Fruit fly (Drosophila melanogaster) whole organism, embryonic: ENCODE data around the gene CG5265.

ENCODE experiments used
- Asciz ChIP-seq: fragments of 200-800 bp; sonication (Bioruptor generic); optimal IDR thresholded peaks from 2 replicates; lab custom pipeline; 2017; ENCODE audit warnings: missing biosample characterization, mild to moderate bottlenecking, missing genetic modification characterization, missing genetic modification reagents
- Atf-2 ChIP-seq: fragments of 200-800 bp; sonication (Bioruptor generic); optimal IDR thresholded peaks from 2 replicates; lab custom pipeline; 2016; ENCODE audit warnings: missing biosample characterization, missing genetic modification characterization
- Bdp1 ChIP-seq: fragments of 200-800 bp; sonication (Bioruptor generic); optimal IDR thresholded peaks from 3 replicates; lab custom pipeline; 2016; ENCODE audit warnings: missing biosample characterization, missing genetic modification characterization
- CG10366 ChIP-seq: fragments of 200-800 bp; sonication (Bioruptor generic); IDR thresholded peaks from 2 replicates; pipeline ENCODE4 v1.3.6; 2022; ENCODE audit warnings: missing biosample characterization, missing genetic modification characterization
- CG10543 ChIP-seq: fragments of 200-800 bp; sonication (Bioruptor generic); optimal IDR thresholded peaks from 3 replicates; lab custom pipeline; 2017; ENCODE audit warnings: missing biosample characterization, mild to moderate bottlenecking, missing genetic modification characterization, moderate library complexity
- CG10979 ChIP-seq: fragments of 200-800 bp; sonication (Bioruptor generic); optimal IDR thresholded peaks from 2 replicates; lab custom pipeline; 2018; ENCODE audit warnings: missing biosample characterization, mild to moderate bottlenecking, missing genetic modification characterization, moderate library complexity
- CG12299 ChIP-seq: fragments of 200-800 bp; sonication (Bioruptor generic); optimal IDR thresholded peaks from 2 replicates; lab custom pipeline; 2018; ENCODE audit warnings: missing biosample characterization, mild to moderate bottlenecking, missing genetic modification characterization
- CG1233 ChIP-seq: fragments of 200-800 bp; sonication (Bioruptor generic); optimal IDR thresholded peaks from 4 replicates; lab custom pipeline; 2018; ENCODE audit warnings: missing biosample characterization, mild to moderate bottlenecking, missing genetic modification characterization
- CG13624 ChIP-seq: fragments of 200-800 bp; sonication (Bioruptor generic); optimal IDR thresholded peaks from 2 replicates; lab custom pipeline; 2016; ENCODE audit warnings: missing biosample characterization, missing genetic modification characterization
- CG14965 ChIP-seq: fragments of 200-800 bp; sonication (Bioruptor generic); optimal IDR thresholded peaks from 2 replicates; lab custom pipeline; 2016; ENCODE audit warnings: missing biosample characterization, missing genetic modification characterization, borderline replicate concordance
- CG1603 ChIP-seq: fragments of 200-800 bp; sonication (Bioruptor generic); optimal IDR thresholded peaks from 2 replicates; lab custom pipeline; 2019; ENCODE audit warnings: missing biosample characterization, mild to moderate bottlenecking, missing genetic modification characterization, moderate library complexity
- CG18011 ChIP-seq: fragments of 200-800 bp; sonication (Bioruptor generic); optimal IDR thresholded peaks from 2 replicates; lab custom pipeline; 2017; ENCODE audit warnings: missing biosample characterization, missing genetic modification characterization, mild to moderate bottlenecking, moderate library complexity, missing genotype
- CG18476 ChIP-seq: fragments of 200-800 bp; sonication (Bioruptor generic); optimal IDR thresholded peaks from 2 replicates; lab custom pipeline; 2016; ENCODE audit warnings: missing biosample characterization, mild to moderate bottlenecking, missing genetic modification characterization
- CG18599 ChIP-seq: fragments of 200-800 bp; sonication (Bioruptor generic); optimal IDR thresholded peaks from 3 replicates; lab custom pipeline; 2017; ENCODE audit warnings: missing biosample characterization, missing genetic modification characterization, mild to moderate bottlenecking, moderate library complexity, missing genetic modification reagents
- CG2120 ChIP-seq: fragments of 200-800 bp; sonication (Bioruptor generic); optimal IDR thresholded peaks from 3 replicates; lab custom pipeline; 2016; ENCODE audit warnings: missing biosample characterization, missing genetic modification characterization
- CG31388 ChIP-seq: fragments of 200-800 bp; sonication (Bioruptor generic); optimal IDR thresholded peaks from 2 replicates; lab custom pipeline; 2016; ENCODE audit warnings: missing biosample characterization, missing genetic modification characterization
- CG6175 ChIP-seq: fragments of 200-800 bp; sonication (Bioruptor generic); IDR thresholded peaks from 3 replicates; pipeline ENCODE4 v1.3.6; 2022; ENCODE audit warnings: missing biosample characterization, missing genetic modification characterization
- CG9609 ChIP-seq: fragments of 200-800 bp; sonication (Bioruptor generic); optimal IDR thresholded peaks from 3 replicates; lab custom pipeline; 2016; ENCODE audit warnings: missing biosample characterization, missing genetic modification characterization
- D ChIP-seq, 2 experiments: fragments of 200-800 bp in 1 of 2; fragments of >200 bp in 1 of 2; sonication (Bioruptor generic) in 1 of 2; optimal IDR thresholded peaks; 2 replicates in 1 of 2; 3 replicates in 1 of 2; lab custom pipeline; 2017; ENCODE audit warnings: mild to moderate bottlenecking in 1 of 2, missing biosample characterization in 1 of 2, missing genetic modification characterization in 1 of 2, missing genetic modification reagents in 1 of 2
- Dbx ChIP-seq: fragments of 200-800 bp; sonication (Bioruptor generic); IDR thresholded peaks from 3 replicates; pipeline ENCODE4 v1.3.6; 2022; ENCODE audit warnings: missing biosample characterization, missing genetic modification characterization
- Doc2 ChIP-seq: fragments of 200-800 bp; sonication (Bioruptor generic); IDR thresholded peaks from 2 replicates; pipeline ENCODE4 v1.3.6; 2022; ENCODE audit warnings: missing biosample characterization, missing genetic modification characterization
- Ets97D ChIP-seq: fragments of 200-800 bp; sonication (Bioruptor generic); optimal IDR thresholded peaks from 3 replicates; lab custom pipeline; 2016; ENCODE audit warnings: missing biosample characterization, missing genetic modification characterization
- Mad ChIP-seq: fragments of 200-800 bp; sonication (Bioruptor generic); optimal IDR thresholded peaks from 2 replicates; lab custom pipeline; 2016; ENCODE audit warnings: missing biosample characterization, missing genetic modification characterization
- Neu2 ChIP-seq: fragments of 200-800 bp; sonication (Bioruptor generic); optimal IDR thresholded peaks from 3 replicates; lab custom pipeline; 2016; ENCODE audit warnings: missing biosample characterization, missing genetic modification characterization, borderline replicate concordance
- Optix ChIP-seq: fragments of 200-800 bp; sonication (Bioruptor generic); IDR thresholded peaks from 3 replicates; pipeline ENCODE4 v1.3.6; 2022; ENCODE audit warnings: missing biosample characterization, missing genetic modification characterization
- Poxn ChIP-seq: fragments of 200-800 bp; sonication (Bioruptor generic); IDR thresholded peaks from 2 replicates; pipeline ENCODE4 v1.3.6; 2022; ENCODE audit warnings: missing biosample characterization, missing genetic modification characterization
- ato ChIP-seq: fragments of 200-800 bp; sonication (Bioruptor generic); IDR thresholded peaks from 2 replicates; pipeline ENCODE4 v1.3.6; 2022; ENCODE audit warnings: missing biosample characterization, missing genetic modification characterization; ENCODE audit not compliant: partially characterized antibody
- az2 ChIP-seq: fragments of 200-800 bp; sonication (Bioruptor generic); optimal IDR thresholded peaks from 3 replicates; lab custom pipeline; 2016; ENCODE audit warnings: missing biosample characterization, missing genetic modification characterization
- bcd ChIP-seq: fragments of 200-800 bp; sonication (Bioruptor generic); optimal IDR thresholded peaks from 2 replicates; lab custom pipeline; 2017; ENCODE audit warnings: missing biosample characterization, mild to moderate bottlenecking, missing genetic modification characterization
- btn ChIP-seq: fragments of 200-800 bp; sonication (Bioruptor generic); optimal IDR thresholded peaks from 2 replicates; lab custom pipeline; 2016; ENCODE audit warnings: missing biosample characterization, missing genetic modification characterization
- caup ChIP-seq: fragments of 200-800 bp; sonication (Bioruptor generic); optimal IDR thresholded peaks from 3 replicates; lab custom pipeline; 2017; ENCODE audit warnings: missing biosample characterization, mild to moderate bottlenecking, missing genetic modification characterization, moderate library complexity; ENCODE audit not compliant: severe bottlenecking
- ci ChIP-seq: fragments of 200-800 bp; sonication (Bioruptor generic); IDR thresholded peaks from 3 replicates; pipeline ENCODE4 v1.3.6; 2022; ENCODE audit warnings: missing biosample characterization, missing genetic modification characterization
- croc ChIP-seq: fragments of 200-800 bp; sonication (Bioruptor generic); conservative IDR thresholded peaks from 3 replicates; pipeline ENCODE4 v1.3.6; 2022; ENCODE audit warnings: missing biosample characterization, missing genetic modification characterization
- cwo ChIP-seq: fragments of 200-800 bp; sonication (Bioruptor generic); optimal IDR thresholded peaks from 3 replicates; lab custom pipeline; 2017; ENCODE audit warnings: missing biosample characterization, missing genetic modification characterization, mild to moderate bottlenecking, moderate library complexity, missing genetic modification reagents
- ewg ChIP-seq: fragments of 200-800 bp; sonication (Bioruptor generic); optimal IDR thresholded peaks from 3 replicates; lab custom pipeline; 2017; ENCODE audit warnings: mild to moderate bottlenecking, missing biosample characterization, missing genetic modification reagents, missing genetic modification characterization
- exex ChIP-seq: fragments of 200-800 bp; sonication (Bioruptor generic); optimal IDR thresholded peaks from 4 replicates; lab custom pipeline; 2018; ENCODE audit warnings: missing biosample characterization, mild to moderate bottlenecking, missing genetic modification characterization, moderate library complexity
- fd96Cb ChIP-seq: fragments of 200-800 bp; sonication (Bioruptor generic); optimal IDR thresholded peaks from 2 replicates; lab custom pipeline; 2018; ENCODE audit warnings: missing biosample characterization, mild to moderate bottlenecking, missing genetic modification characterization, moderate library complexity
- fru ChIP-seq: fragments of >200 bp; optimal IDR thresholded peaks from 2 replicates; lab custom pipeline; 2017
- hb ChIP-seq: fragments of 200-800 bp; sonication (Bioruptor generic); IDR thresholded peaks from 3 replicates; pipeline ENCODE4 v1.3.6; 2022; ENCODE audit warnings: missing biosample characterization, missing genetic modification characterization; ENCODE audit not compliant: partially characterized antibody
- jigr1 ChIP-seq: fragments of 200-800 bp; sonication (Bioruptor generic); IDR thresholded peaks from 3 replicates; pipeline ENCODE4 v1.3.6; 2022; ENCODE audit warnings: missing biosample characterization, missing genetic modification characterization
- kni ChIP-seq: fragments of 200-800 bp; sonication (Bioruptor generic); optimal IDR thresholded peaks from 3 replicates; lab custom pipeline; 2017; ENCODE audit warnings: mild to moderate bottlenecking, missing biosample characterization, missing genetic modification reagents, missing genetic modification characterization
- nerfin-1 ChIP-seq: fragments of 200-800 bp; sonication (Bioruptor generic); optimal IDR thresholded peaks from 3 replicates; lab custom pipeline; 2019; ENCODE audit warnings: missing biosample characterization, mild to moderate bottlenecking, missing genetic modification characterization, moderate library complexity
- phol ChIP-seq: fragments of 200-800 bp; sonication (Bioruptor generic); optimal IDR thresholded peaks from 3 replicates; lab custom pipeline; 2018; ENCODE audit warnings: missing biosample characterization, mild to moderate bottlenecking, missing genetic modification characterization, moderate library complexity
- ranshi ChIP-seq: fragments of 200-800 bp; sonication (Bioruptor generic); IDR thresholded peaks from 2 replicates; pipeline ENCODE4 v1.3.6; 2022; ENCODE audit warnings: missing biosample characterization, missing genetic modification characterization
- sug ChIP-seq: fragments of 200-800 bp; optimal IDR thresholded peaks from 2 replicates; lab custom pipeline; 2019; ENCODE audit warnings: missing biosample characterization, mild to moderate bottlenecking, missing genetic modification characterization, moderate library complexity
- tgo ChIP-seq: fragments of 200-800 bp; sonication (Bioruptor generic); IDR thresholded peaks from 3 replicates; pipeline ENCODE4 v1.3.6; 2022; ENCODE audit warnings: missing biosample characterization, missing genetic modification characterization
- ttk ChIP-seq: fragments of 200-800 bp; sonication (Bioruptor generic); IDR thresholded peaks from 2 replicates; pipeline ENCODE4 v2.1.2; 2022; ENCODE audit warnings: missing biosample characterization, missing genetic modification characterization
- wor ChIP-seq: fragments of 200-800 bp; sonication (Bioruptor generic); IDR thresholded peaks from 2 replicates; pipeline ENCODE4 v1.3.6; 2022; ENCODE audit warnings: missing biosample characterization, missing genetic modification characterization

CG5265 gene

dm6 chr3R:17147647-17148244, 8.9 kb downstream of the CG5265 start (continued):
- TF ChIP-seq nerfin-1 (tag; lab: Kevin White, UChicago) (no peak), ewg (no peak), hb (GFP tag; lab: Robert Waterston, UW) (no peak), jigr1 (GFP tag; lab: Robert Waterston, UW) (no peak), Mad (GFP tag; lab: Kevin White, UChicago) (no peak), Dbx (GFP tag; lab: Robert Waterston, UW) (no peak), ttk (GFP tag; lab: Robert Waterston, UW) (no peak), fru (lab: Kevin White, UChicago) (no peak), CG2120 (GFP tag; lab: Kevin White, UChicago) (peak; percentile 10), cwo (GFP tag; lab: Kevin White, UChicago) (peak; percentile 94), bcd (GFP tag; lab: Kevin White, UChicago) (no peak), exex (peak; percentile 47), CG6175 (GFP tag; lab: Robert Waterston, UW) (no peak), CG31388 (GFP tag; lab: Kevin White, UChicago) (no peak), CG18599 (GFP tag; lab: Kevin White, UChicago) (peak; percentile 30), Poxn (GFP tag; lab: Robert Waterston, UW) (no peak), ranshi (GFP tag; lab: Robert Waterston, UW) (no peak), CG1603 (tag; lab: Kevin White, UChicago) (no peak)

- TF ChIP-seq Neu2 = no peak
- no peak for TF ChIP-seq CG12299 (tag; lab: Kevin White, UChicago)
- no peak for TF ChIP-seq Optix (GFP tag; lab: Robert Waterston, UW)
- no peak for TF ChIP-seq caup
- TF ChIP-seq CG9609 (GFP tag; lab: Kevin White, UChicago) = no peak
- TF ChIP-seq Asciz (GFP tag; lab: Kevin White, UChicago) = no peak
- TF ChIP-seq tgo (GFP tag; lab: Robert Waterston, UW) = no peak
- TF ChIP-seq btn (GFP tag; lab: Kevin White, UChicago) = no peak
- TF ChIP-seq Atf-2 = no peak
- no peak for TF ChIP-seq CG1233 (GFP tag; lab: Kevin White, UChicago)
- TF ChIP-seq sug (tag; lab: Kevin White, UChicago) = peak; percentile 20
- TF ChIP-seq CG14965 (GFP tag; lab: Kevin White, UChicago) = no peak
- peak; percentile 50 for TF ChIP-seq Ets97D (GFP tag; lab: Kevin White, UChicago)
- TF ChIP-seq Bdp1 (GFP tag; lab: Kevin White, UChicago) = no peak
- peak; percentile 24 for TF ChIP-seq CG10543 (GFP tag; lab: Kevin White, UChicago)
- no peak for TF ChIP-seq fd96Cb
- TF ChIP-seq CG18011 (GFP tag; lab: Kevin White, UChicago) = no peak
- no peak for TF ChIP-seq Doc2 (GFP tag; lab: Robert Waterston, UW)
- TF ChIP-seq ato (GFP tag; lab: Robert Waterston, UW) = no peak
- no peak for TF ChIP-seq CG10366
- TF ChIP-seq wor (GFP tag; lab: Robert Waterston, UW) = no peak
- TF ChIP-seq phol = peak; percentile 61
- TF ChIP-seq CG31388 (GFP tag; lab: Kevin White, UChicago) = no peak
- TF ChIP-seq CG13624 (GFP tag; lab: Kevin White, UChicago) = no peak
- no peak for TF ChIP-seq CG10979
- no peak for TF ChIP-seq D (optimal IDR thresholded peaks at IDR 0.05; lab: Kevin White, UChicago)
- no peak for TF ChIP-seq D (GFP tag; optimal IDR thresholded peaks at IDR 0.05; lab: Kevin White, UChicago)
- no peak for TF ChIP-seq CG18476 (GFP tag; lab: Kevin White, UChicago)
- no peak for TF ChIP-seq az2 (GFP tag; lab: Kevin White, UChicago)
- no peak for TF ChIP-seq croc
- no peak for TF ChIP-seq kni (GFP tag; lab: Kevin White, UChicago)
- TF ChIP-seq ci (GFP tag; lab: Robert Waterston, UW) = no peak
Observed at dm6 chr3R:17149080-17149746, 10.4 kb downstream of the CG5265 start, which contains the start of the genes m-cup and Det. Gene m-cup, minus strand, starts transcription at chr3R:17149412. Gene Det, plus strand, starts transcription at chr3R:17149667.
